Fruit fly (Drosophila melanogaster): ENCODE results near the gene CG7304.

Gene CG7304

dm6 chr3L:15689518-15689917 lies 10.0 kb downstream of the CG7304 start:
- TF ChIP-seq woc (GFP tag; optimal IDR thresholded peaks at IDR 0.05): no peak
- no peak for TF ChIP-seq Abd-B (GFP tag; optimal IDR thresholded peaks at IDR 0.05)
- TF ChIP-seq OdsH (GFP tag; optimal IDR thresholded peaks at IDR 0.05): no peak
- TF ChIP-seq usp (GFP tag; optimal IDR thresholded peaks at IDR 0.05): no peak
- no peak for TF ChIP-seq dmrt93B (GFP tag; optimal IDR thresholded peaks at IDR 0.05)
- no peak for TF ChIP-seq CrebA (GFP tag; optimal IDR thresholded peaks at IDR 0.05; ENCODE audit: borderline replicate concordance)
- TF ChIP-seq br (GFP tag; optimal IDR thresholded peaks at IDR 0.05): no peak
- TF ChIP-seq Jra (GFP tag; optimal IDR thresholded peaks at IDR 0.05): no peak
- TF ChIP-seq GATAd (GFP tag; optimal IDR thresholded peaks at IDR 0.05): no peak
- TF ChIP-seq Sp1 (GFP tag; optimal IDR thresholded peaks at IDR 0.05): no peak
- TF ChIP-seq sage (GFP tag; optimal IDR thresholded peaks at IDR 0.05): no peak
- no peak for TF ChIP-seq Hr83 (GFP tag; optimal IDR thresholded peaks at IDR 0.05; ENCODE audit: poor library complexity, severe bottlenecking)
- TF ChIP-seq Myc (optimal IDR thresholded peaks at IDR 0.05): no peak
- no peak for TF ChIP-seq ey (GFP tag; optimal IDR thresholded peaks at IDR 0.05)
- no peak for TF ChIP-seq CG32264 (GFP tag; optimal IDR thresholded peaks at IDR 0.05)
- no peak for TF ChIP-seq fru (GFP tag; optimal IDR thresholded peaks at IDR 0.05)
- no peak for TF ChIP-seq sv (GFP tag; optimal IDR thresholded peaks at IDR 0.05)

dm6 chr3L:15690711-15691591 lies 11.4 kb downstream of the CG7304 start:
- TF ChIP-seq foxo (GFP tag; optimal IDR thresholded peaks at IDR 0.05) (peak in 1 of 2 experiments; percentile 26), HLH106 (tag; optimal IDR thresholded peaks at IDR 0.05) (peak; percentile 15), fru (GFP tag; optimal IDR thresholded peaks at IDR 0.05) (peak; percentile 13), dl (GFP tag; optimal IDR thresholded peaks at IDR 0.05; ENCODE audit: insufficient read depth in 1 of 2, partially characterized antibody in 2 of 2) (no peak)

dm6 chr3L:15691968-15692367 lies 12.4 kb downstream of the CG7304 start, which contains the start of gene CG34451:
CG34451 (minus strand) TSS chr3L:15692068.
- TF ChIP-seq Sp1 (GFP tag; optimal IDR thresholded peaks at IDR 0.05): no peak
- TF ChIP-seq usp (GFP tag; optimal IDR thresholded peaks at IDR 0.05): no peak

dm6 chr3L:15692388-15692787 lies 12.9 kb downstream of the CG7304 start:
- no peak for TF ChIP-seq jim (GFP tag; optimal IDR thresholded peaks at IDR 0.05)
- TF ChIP-seq dl (GFP tag; optimal IDR thresholded peaks at IDR 0.05; ENCODE audit: insufficient read depth in 1 of 2, partially characterized antibody in 2 of 2): no peak
- no peak for TF ChIP-seq sage (GFP tag; optimal IDR thresholded peaks at IDR 0.05)
- no peak for TF ChIP-seq Mio (GFP tag; optimal IDR thresholded peaks at IDR 0.05)
- TF ChIP-seq woc (GFP tag; optimal IDR thresholded peaks at IDR 0.05): no peak
- no peak for TF ChIP-seq pan (optimal IDR thresholded peaks at IDR 0.05)
- no peak for TF ChIP-seq rgr (GFP tag; optimal IDR thresholded peaks at IDR 0.05)
- TF ChIP-seq h (GFP tag; optimal IDR thresholded peaks at IDR 0.05): no peak
- TF ChIP-seq lola (GFP tag; optimal IDR thresholded peaks at IDR 0.05): no peak
- TF ChIP-seq Abd-B (GFP tag; optimal IDR thresholded peaks at IDR 0.05): no peak
- no peak for TF ChIP-seq ey (GFP tag; optimal IDR thresholded peaks at IDR 0.05)
- TF ChIP-seq CrebA (GFP tag; optimal IDR thresholded peaks at IDR 0.05; ENCODE audit: borderline replicate concordance): no peak
- no peak for TF ChIP-seq fru (GFP tag; optimal IDR thresholded peaks at IDR 0.05)
- TF ChIP-seq dmrt93B (GFP tag; optimal IDR thresholded peaks at IDR 0.05): no peak
- no peak for TF ChIP-seq Jra (GFP tag; optimal IDR thresholded peaks at IDR 0.05)
- TF ChIP-seq Myc (optimal IDR thresholded peaks at IDR 0.05): no peak
- TF ChIP-seq Dif (GFP tag; optimal IDR thresholded peaks at IDR 0.05; ENCODE audit: partially characterized antibody): no peak
- no peak for TF ChIP-seq N (GFP tag; optimal IDR thresholded peaks at IDR 0.05)
- TF ChIP-seq Dfd (GFP tag; optimal IDR thresholded peaks at IDR 0.05): no peak

- TF ChIP-seq psq (GFP tag; optimal IDR thresholded peaks at IDR 0.05) (peak; percentile 28), N (GFP tag; optimal IDR thresholded peaks at IDR 0.05) (no peak), HLH106 (tag; optimal IDR thresholded peaks at IDR 0.05) (no peak), Hr83 (GFP tag; optimal IDR thresholded peaks at IDR 0.05; ENCODE audit: poor library complexity, severe bottlenecking) (no peak), OdsH (GFP tag; optimal IDR thresholded peaks at IDR 0.05) (no peak)
These were observed 13.4 kb downstream of the CG7304 start for dm6 chr3L:15692794-15693532.

All from whole organism, wandering third instar larva.